Fruit fly (Drosophila melanogaster) whole organism, embryonic: ENCODE data around the gene CG13920.

Experiments used
- B-H2 ChIP-seq: fragments of 200-800 bp; sonication (Bioruptor generic); optimal IDR thresholded peaks from 2 replicates; lab custom pipeline; 2018; ENCODE audit warnings: missing biosample characterization, mild to moderate bottlenecking, missing genetic modification characterization
- Bgb ChIP-seq: fragments of 200-800 bp; sonication (Bioruptor generic); IDR thresholded peaks from 2 replicates; pipeline ENCODE4 v1.3.6; 2022; ENCODE audit warnings: missing biosample characterization, missing genetic modification characterization; ENCODE audit not compliant: partially characterized antibody
- CG11247 ChIP-seq: fragments of 200-800 bp; sonication (Bioruptor generic); IDR thresholded peaks from 2 replicates; pipeline ENCODE4 v1.3.6; 2022; ENCODE audit warnings: missing biosample characterization, missing genetic modification characterization
- CG14441 ChIP-seq: fragments of 200-800 bp; sonication (Bioruptor generic); IDR thresholded peaks from 2 replicates; pipeline ENCODE4 v1.3.6; 2022; ENCODE audit warnings: missing biosample characterization, missing genetic modification characterization
- CG17385 ChIP-seq: fragments of 200-800 bp; sonication (Bioruptor generic); optimal IDR thresholded peaks from 3 replicates; lab custom pipeline; 2018; ENCODE audit warnings: missing biosample characterization, mild to moderate bottlenecking, missing genetic modification characterization
- CG17829 ChIP-seq: fragments of 200-800 bp; optimal IDR thresholded peaks from 2 replicates; lab custom pipeline; 2019; ENCODE audit warnings: missing biosample characterization, mild to moderate bottlenecking, missing genetic modification characterization, moderate library complexity
- CG2129 ChIP-seq: fragments of 200-800 bp; sonication (Bioruptor generic); IDR thresholded peaks from 2 replicates; pipeline ENCODE4 v1.3.6; 2022; ENCODE audit warnings: missing biosample characterization, missing genetic modification characterization; ENCODE audit not compliant: partially characterized antibody
- CG2889 ChIP-seq: fragments of 200-800 bp; sonication (Bioruptor generic); IDR thresholded peaks from 3 replicates; pipeline ENCODE4 v1.3.6; 2022; ENCODE audit warnings: missing biosample characterization, missing genetic modification characterization
- CG34224 ChIP-seq: fragments of 200-800 bp; sonication (Bioruptor generic); IDR thresholded peaks from 3 replicates; pipeline ENCODE4 v1.3.6; 2022; ENCODE audit warnings: missing biosample characterization, missing genetic modification characterization; ENCODE audit not compliant: partially characterized antibody
- CG34422 ChIP-seq: fragments of 200-800 bp; sonication (Bioruptor generic); IDR thresholded peaks from 3 replicates; pipeline ENCODE4 v1.3.6; 2022; ENCODE audit warnings: missing biosample characterization, missing genetic modification characterization
- CG3726 ChIP-seq: fragments of 200-800 bp; sonication (Bioruptor generic); IDR thresholded peaks from 3 replicates; pipeline ENCODE4, ENCODE4 v1.3.6; 2022; ENCODE audit warnings: missing biosample characterization, missing genetic modification characterization
- CG3847 ChIP-seq: fragments of 200-800 bp; sonication (Bioruptor generic); IDR thresholded peaks from 2 replicates; pipeline ENCODE4 v1.3.6; 2022; ENCODE audit warnings: missing biosample characterization, missing genetic modification characterization
- CG4282 ChIP-seq: fragments of 200-800 bp; sonication (Bioruptor generic); optimal IDR thresholded peaks from 2 replicates; lab custom pipeline; 2016; ENCODE audit warnings: missing biosample characterization, missing genetic modification characterization
- CG43689 ChIP-seq: fragments of 200-800 bp; sonication (Bioruptor generic); IDR thresholded peaks from 2 replicates; pipeline ENCODE4 v1.3.6; 2022; ENCODE audit warnings: missing biosample characterization, missing genetic modification characterization
- CG8388 ChIP-seq: fragments of 200-800 bp; sonication (Bioruptor generic); optimal IDR thresholded peaks from 2 replicates; lab custom pipeline; 2019; ENCODE audit warnings: missing biosample characterization, mild to moderate bottlenecking, missing genetic modification characterization, moderate library complexity
- CG8924 ChIP-seq: fragments of 200-800 bp; optimal IDR thresholded peaks from 3 replicates; lab custom pipeline; 2019; ENCODE audit warnings: missing biosample characterization, mild to moderate bottlenecking, missing genetic modification characterization, moderate library complexity
- CG9727 ChIP-seq: fragments of 200-800 bp; sonication (Bioruptor generic); optimal IDR thresholded peaks from 3 replicates; lab custom pipeline; 2017; ENCODE audit warnings: missing biosample characterization, mild to moderate bottlenecking, missing genetic modification characterization
- CG9797 ChIP-seq: fragments of 200-800 bp; sonication (Bioruptor generic); optimal IDR thresholded peaks from 3 replicates; lab custom pipeline; 2018; ENCODE audit warnings: missing biosample characterization, mild to moderate bottlenecking, missing genetic modification characterization
- Deaf1 ChIP-seq: fragments of 200-800 bp; optimal IDR thresholded peaks from 3 replicates; lab custom pipeline; 2019; ENCODE audit warnings: missing biosample characterization, mild to moderate bottlenecking, missing genetic modification characterization, moderate library complexity
- Dek ChIP-seq: fragments of 200-800 bp; sonication (Bioruptor generic); optimal IDR thresholded peaks from 3 replicates; lab custom pipeline; 2019; ENCODE audit warnings: missing biosample characterization, mild to moderate bottlenecking, missing genetic modification characterization, moderate library complexity
- Dfd ChIP-seq, 2 experiments: fragments of >200 bp; optimal IDR thresholded peaks; 2 replicates each; lab custom pipeline; 2017; ENCODE audit warnings: missing biosample characterization in 2 of 2, missing genetic modification characterization in 2 of 2
- Ets97D ChIP-seq: fragments of 200-800 bp; sonication (Bioruptor generic); optimal IDR thresholded peaks from 3 replicates; lab custom pipeline; 2016; ENCODE audit warnings: missing biosample characterization, missing genetic modification characterization
- GATAe ChIP-seq: fragments of 200-800 bp; sonication (Bioruptor generic); conservative IDR thresholded peaks from 2 replicates; pipeline ENCODE4 v1.3.6; 2022; ENCODE audit warnings: missing biosample characterization, missing genetic modification characterization
- Hr39 ChIP-seq: fragments of >200 bp; optimal IDR thresholded peaks from 2 replicates; lab custom pipeline; 2017
- Lim3 ChIP-seq: fragments of 200-800 bp; sonication (Bioruptor generic); IDR thresholded peaks from 2 replicates; pipeline ENCODE4 v1.3.6; 2022; ENCODE audit warnings: missing biosample characterization, missing genetic modification characterization
- MBD-R2 ChIP-seq: fragments of 200-800 bp; sonication (Bioruptor generic); IDR thresholded peaks from 2 replicates; pipeline ENCODE4 v1.3.6; 2022; ENCODE audit warnings: missing biosample characterization, missing genetic modification characterization
- Max ChIP-seq: fragments of 200-800 bp; sonication (Bioruptor generic); optimal IDR thresholded peaks from 2 replicates; lab custom pipeline; 2016; ENCODE audit warnings: missing biosample characterization, mild to moderate bottlenecking, missing genetic modification characterization
- Myb ChIP-seq: fragments of 200-800 bp; sonication (Bioruptor generic); optimal IDR thresholded peaks from 2 replicates; lab custom pipeline; 2016; ENCODE audit warnings: missing biosample characterization, missing genetic modification characterization
- Nf-YC ChIP-seq: fragments of 200-800 bp; optimal IDR thresholded peaks from 3 replicates; lab custom pipeline; 2019; ENCODE audit warnings: missing biosample characterization, mild to moderate bottlenecking, missing genetic modification characterization, moderate library complexity
- Opbp ChIP-seq: fragments of 200-800 bp; sonication (Bioruptor generic); IDR thresholded peaks from 3 replicates; pipeline ENCODE4 v1.3.6; 2022; ENCODE audit warnings: missing biosample characterization, missing genetic modification characterization; ENCODE audit not compliant: partially characterized antibody
- Pdp1 ChIP-seq, 2 experiments: fragments of 200-800 bp; sonication (Bioruptor generic); optimal IDR thresholded peaks; 3 replicates each; lab custom pipeline; 2016; ENCODE audit warnings: missing biosample characterization in 2 of 2, missing genetic modification characterization in 2 of 2, mild to moderate bottlenecking in 1 of 2, moderate library complexity in 1 of 2
- Ptx1 ChIP-seq: fragments of 200-800 bp; sonication (Bioruptor generic); IDR thresholded peaks from 2 replicates; pipeline ENCODE4 v1.3.6; 2022; ENCODE audit warnings: missing biosample characterization, missing genetic modification characterization
- Spps ChIP-seq: fragments of 200-800 bp; sonication (Bioruptor generic); optimal IDR thresholded peaks from 2 replicates; lab custom pipeline; 2018; ENCODE audit warnings: missing biosample characterization, mild to moderate bottlenecking, missing genetic modification characterization
- Xbp1 ChIP-seq: fragments of 200-800 bp; sonication (Bioruptor generic); optimal IDR thresholded peaks from 3 replicates; lab custom pipeline; 2016; ENCODE audit warnings: missing biosample characterization, mild to moderate bottlenecking, missing genetic modification characterization
- bbx ChIP-seq: fragments of 200-800 bp; sonication (Bioruptor generic); IDR thresholded peaks from 2 replicates; pipeline ENCODE4 v1.3.6; 2022; ENCODE audit warnings: missing biosample characterization, missing genetic modification characterization; ENCODE audit not compliant: partially characterized antibody
- cg ChIP-seq: fragments of 200-800 bp; sonication (Bioruptor generic); optimal IDR thresholded peaks from 3 replicates; lab custom pipeline; 2019; ENCODE audit warnings: missing biosample characterization, mild to moderate bottlenecking, missing genetic modification characterization, moderate library complexity
- chinmo ChIP-seq: fragments of 200-800 bp; sonication (Bioruptor generic); IDR thresholded peaks from 4 replicates; pipeline ENCODE4 v1.3.6; 2022; ENCODE audit warnings: missing biosample characterization, missing genetic modification characterization; ENCODE audit not compliant: partially characterized antibody
- exex ChIP-seq: fragments of 200-800 bp; sonication (Bioruptor generic); optimal IDR thresholded peaks from 4 replicates; lab custom pipeline; 2018; ENCODE audit warnings: missing biosample characterization, mild to moderate bottlenecking, missing genetic modification characterization, moderate library complexity
- fd96Cb ChIP-seq: fragments of 200-800 bp; sonication (Bioruptor generic); optimal IDR thresholded peaks from 2 replicates; lab custom pipeline; 2018; ENCODE audit warnings: missing biosample characterization, mild to moderate bottlenecking, missing genetic modification characterization, moderate library complexity
- grau ChIP-seq: fragments of 200-800 bp; optimal IDR thresholded peaks from 3 replicates; lab custom pipeline; 2019; ENCODE audit warnings: missing biosample characterization, mild to moderate bottlenecking, missing genetic modification characterization, moderate library complexity
- gro ChIP-seq: fragments of 200-800 bp; sonication (Bioruptor generic); optimal IDR thresholded peaks from 2 replicates; lab custom pipeline; 2016; ENCODE audit warnings: missing biosample characterization, missing genetic modification characterization
- ind ChIP-seq: fragments of 200-800 bp; sonication (Bioruptor generic); optimal IDR thresholded peaks from 3 replicates; lab custom pipeline; 2016; ENCODE audit warnings: missing biosample characterization, missing genetic modification characterization
- lab ChIP-seq: fragments of 200-800 bp; sonication (Bioruptor generic); optimal IDR thresholded peaks from 3 replicates; lab custom pipeline; 2017; ENCODE audit warnings: missing biosample characterization, missing genetic modification characterization, mild to moderate bottlenecking, moderate library complexity, missing genetic modification reagents
- mirr ChIP-seq: fragments of 200-800 bp; sonication (Bioruptor generic); optimal IDR thresholded peaks from 3 replicates; lab custom pipeline; 2018; ENCODE audit warnings: missing biosample characterization, mild to moderate bottlenecking, missing genetic modification characterization
- nmo ChIP-seq: fragments of 200-800 bp; sonication (Bioruptor generic); optimal IDR thresholded peaks from 2 replicates; lab custom pipeline; 2018; ENCODE audit warnings: missing biosample characterization, mild to moderate bottlenecking, missing genetic modification characterization, moderate library complexity
- odd ChIP-seq: fragments of 200-800 bp; sonication (Bioruptor generic); optimal IDR thresholded peaks from 2 replicates; lab custom pipeline; 2017; ENCODE audit warnings: missing biosample characterization, mild to moderate bottlenecking, missing genetic modification characterization
- sd ChIP-seq: fragments of 200-800 bp; sonication (Bioruptor generic); optimal IDR thresholded peaks from 3 replicates; lab custom pipeline; 2018; ENCODE audit warnings: missing biosample characterization, mild to moderate bottlenecking, missing genetic modification characterization, moderate library complexity
- sisA ChIP-seq: fragments of 200-800 bp; sonication (Bioruptor generic); IDR thresholded peaks from 2 replicates; pipeline ENCODE4 v1.3.6; 2022; ENCODE audit warnings: missing biosample characterization, missing genetic modification characterization
- stwl ChIP-seq: fragments of 200-800 bp; sonication (Bioruptor generic); optimal IDR thresholded peaks from 3 replicates; lab custom pipeline; 2018; ENCODE audit warnings: missing biosample characterization, mild to moderate bottlenecking, missing genetic modification characterization, moderate library complexity
- ttk ChIP-seq: fragments of 200-800 bp; sonication (Bioruptor generic); IDR thresholded peaks from 2 replicates; pipeline ENCODE4 v2.1.2; 2022; ENCODE audit warnings: missing biosample characterization, missing genetic modification characterization
- unpg ChIP-seq: fragments of 200-800 bp; sonication (Bioruptor generic); optimal IDR thresholded peaks from 3 replicates; lab custom pipeline; 2018; ENCODE audit warnings: missing biosample characterization, mild to moderate bottlenecking, missing genetic modification characterization, moderate library complexity

Gene CG13920

dm6 chr3L:1664876-1665275 is 16.1 kb downstream of the CG13920 start, which contains the start of the genes Srrm234 and CG7974 (continued):
- no peak for TF ChIP-seq Lim3 (GFP tag; lab: Robert Waterston, UW)
- TF ChIP-seq Hr39 (lab: Kevin White, UChicago): no peak
- no peak for TF ChIP-seq CG11247 (GFP tag; lab: Robert Waterston, UW)
- no peak for TF ChIP-seq Dek
- no peak for TF ChIP-seq exex
- no peak for TF ChIP-seq GATAe
- no peak for TF ChIP-seq odd (GFP tag; lab: Kevin White, UChicago)
- no peak for TF ChIP-seq CG43689
- no peak for TF ChIP-seq cg (GFP tag; lab: Kevin White, UChicago)
- TF ChIP-seq CG3726 (GFP tag; lab: Robert Waterston, UW): no peak
- TF ChIP-seq CG14441: no peak
- TF ChIP-seq Max: peak; percentile 3
- TF ChIP-seq Opbp (GFP tag; lab: Robert Waterston, UW): peak; percentile 51; the same call in 1 of the 3 replicates
- peak; percentile 58 for TF ChIP-seq Ets97D (GFP tag; lab: Kevin White, UChicago)
- peak; percentile 93 for TF ChIP-seq MBD-R2 (GFP tag; lab: Robert Waterston, UW)
- no peak for TF ChIP-seq CG9727 (GFP tag; lab: Kevin White, UChicago)
- TF ChIP-seq B-H2 (GFP tag; lab: Kevin White, UChicago): no peak
- no peak for TF ChIP-seq CG2889
- no peak for TF ChIP-seq ttk (GFP tag; lab: Robert Waterston, UW)
- peak; percentile 96 for TF ChIP-seq stwl
- TF ChIP-seq CG17385 (GFP tag; lab: Kevin White, UChicago): no peak
- TF ChIP-seq CG34422 (GFP tag; lab: Robert Waterston, UW): no peak
- no peak for TF ChIP-seq fd96Cb
- TF ChIP-seq nmo (GFP tag; lab: Kevin White, UChicago): peak; percentile 10
- no peak for TF ChIP-seq Spps (tag; lab: Kevin White, UChicago)
- TF ChIP-seq gro: no peak
- 0 out of 4 replicates have a peak, but pooled peaks have one; percentile 5 for TF ChIP-seq chinmo
- peak; percentile 93 for TF ChIP-seq CG9797 (GFP tag; lab: Kevin White, UChicago)
- peak; percentile 32; the same call in 1 of the 2 replicates for TF ChIP-seq bbx (GFP tag; lab: Robert Waterston, UW)
- peak; percentile 38; the same call in 1 of the 2 replicates for TF ChIP-seq Bgb (GFP tag; lab: Robert Waterston, UW)
- TF ChIP-seq CG3847 (GFP tag; lab: Robert Waterston, UW): 0 out of 2 replicates have a peak, but pooled peaks have one; percentile 22
- no peak for TF ChIP-seq CG2129 (GFP tag; lab: Robert Waterston, UW)
- peak; percentile 27 for TF ChIP-seq CG17829 (tag; lab: Kevin White, UChicago)
- no peak for TF ChIP-seq Xbp1 (GFP tag; lab: Kevin White, UChicago)
- no peak for TF ChIP-seq ind (GFP tag; lab: Kevin White, UChicago)
- no peak for TF ChIP-seq sisA
- TF ChIP-seq sd: no peak
- TF ChIP-seq CG8388 (GFP tag; lab: Kevin White, UChicago): no peak
- TF ChIP-seq mirr (GFP tag; lab: Kevin White, UChicago): no peak
- TF ChIP-seq Pdp1 (GFP tag; optimal IDR thresholded peaks at IDR 0.05; lab: Kevin White, UChicago): no peak
- no peak for TF ChIP-seq CG4282 (GFP tag; lab: Kevin White, UChicago)
- peak; percentile 36; the same call in 1 of the 3 replicates for TF ChIP-seq CG34224
- peak; percentile 13 for TF ChIP-seq Nf-YC (tag; lab: Kevin White, UChicago)
- peak; percentile 4 for TF ChIP-seq grau (tag; lab: Kevin White, UChicago)
- peak; percentile 7 for TF ChIP-seq Myb
- no peak for TF ChIP-seq Ptx1
- no peak for TF ChIP-seq lab
- TF ChIP-seq Dfd (GFP tag; optimal IDR thresholded peaks at IDR 0.05; lab: Kevin White, UChicago): no peak
- TF ChIP-seq Deaf1: no peak
- TF ChIP-seq CG8924 (tag; lab: Kevin White, UChicago): peak; percentile 9
- TF ChIP-seq unpg (GFP tag; lab: Kevin White, UChicago): no peak
